Worm (Caenorhabditis elegans) whole organism, L4 larva: ENCODE results near the gene hgrs-1.

Experiments
- aly-2 ChIP-seq: sonication (generic microtip); optimal IDR thresholded peaks from 2 replicates; lab custom pipeline; 2018; ENCODE audit warnings: missing biosample characterization, missing genetic modification characterization
- ces-1 ChIP-seq: fragments of 150-350 bp; sonication (generic microtip); optimal IDR thresholded peaks from 4 replicates; lab custom pipeline; 2014; ENCODE audit warnings: missing biosample characterization, missing genetic modification reagents, missing genetic modification characterization
- daf-12 ChIP-seq: fragments of 150-350 bp; optimal IDR thresholded peaks from 2 replicates; lab custom pipeline; 2014; ENCODE audit warnings: missing biosample characterization, missing genetic modification reagents, missing genetic modification characterization
- mes-2 ChIP-seq: sonication (generic microtip); optimal IDR thresholded peaks from 2 replicates; lab custom pipeline; 2016; ENCODE audit warnings: missing genotype, mild to moderate bottlenecking, missing genetic modification characterization, missing compliant biosample characterization; ENCODE audit not compliant: poor library complexity, severe bottlenecking
- nhr-237 ChIP-seq: sonication (generic microtip); optimal IDR thresholded peaks from 2 replicates; lab custom pipeline; 2017; ENCODE audit warnings: missing biosample characterization, missing genetic modification characterization
- zip-11 ChIP-seq: fragments of 200-800 bp; sonication (Bioruptor generic); IDR thresholded peaks from 2 replicates; pipeline ENCODE4 v1.3.6; 2022; ENCODE audit warnings: missing genetic modification characterization, missing compliant biosample characterization

DNA sequence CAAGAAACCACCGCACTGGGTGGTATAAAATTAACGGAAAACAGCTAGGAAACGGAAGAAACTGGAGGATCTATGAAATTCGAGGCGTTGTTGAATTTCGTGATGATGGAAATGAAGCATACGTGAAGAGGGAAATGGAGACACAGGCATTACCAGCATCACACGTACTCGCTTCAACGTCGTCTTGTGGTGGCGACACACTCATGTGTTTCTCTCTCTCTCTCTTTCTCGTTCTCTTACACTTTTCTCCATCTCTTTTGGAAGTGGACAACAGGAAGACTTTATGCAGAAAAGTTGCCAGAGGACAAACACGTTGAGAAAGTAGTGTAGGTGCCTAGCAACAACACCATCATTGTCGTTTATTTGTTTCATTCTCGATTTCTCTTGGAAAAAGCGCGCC is 26.6 kb upstream of the hgrs-1 start:
- TF ChIP-seq mes-2 (tag; lab: Kevin White, UChicago) = no peak
- no peak for TF ChIP-seq aly-2 (tag; lab: Kevin White, UChicago)
- no peak for TF ChIP-seq daf-12
- TF ChIP-seq ces-1 (GFP tag; lab: Kevin White, UChicago) = no peak
- TF ChIP-seq zip-11 (GFP tag; lab: Robert Waterston, UW) = no peak
- TF ChIP-seq nhr-237 (tag; lab: Kevin White, UChicago) = no peak
